Worm (Caenorhabditis elegans) whole organism, L4 larva: ENCODE results near the gene T05A12.3.
A peak's percentile ranks its signal among the peaks of the same experiment; 100 is the strongest.

Source experiments
- D1046.2 ChIP-seq: fragments of 200-800 bp; sonication (Bioruptor generic); IDR thresholded peaks from 2 replicates; pipeline ENCODE4 v1.3.6; 2022; ENCODE audit warnings: missing genetic modification characterization, missing compliant biosample characterization
- F37D6.2 ChIP-seq: sonication (generic microtip); optimal IDR thresholded peaks from 2 replicates; lab custom pipeline; 2016; ENCODE audit warnings: mild to moderate bottlenecking, missing genetic modification characterization, missing compliant biosample characterization
- F44E2.7 ChIP-seq: fragments of 200-800 bp; sonication (Bioruptor generic); IDR thresholded peaks from 2 replicates; pipeline ENCODE4 v2.1.2; 2022; ENCODE audit warnings: missing genetic modification characterization, missing compliant biosample characterization
- T20F7.1 ChIP-seq: fragments of 200-800 bp; sonication (Bioruptor generic); optimal IDR thresholded peaks from 2 replicates; lab custom pipeline; 2018; ENCODE audit warnings: mild to moderate bottlenecking, missing genetic modification characterization, missing compliant biosample characterization
- Y48G9A.11 ChIP-seq: fragments of 200-800 bp; sonication (Bioruptor generic); IDR thresholded peaks from 2 replicates; pipeline ENCODE4 v1.3.6; 2022; ENCODE audit warnings: missing genetic modification reagents, missing genetic modification characterization, missing compliant biosample characterization
- Y75B8A.6 ChIP-seq: fragments of 200-800 bp; sonication (Bioruptor generic); IDR thresholded peaks from 2 replicates; pipeline ENCODE4 v1.3.6; 2022; ENCODE audit warnings: missing genetic modification reagents, missing genetic modification characterization, missing compliant biosample characterization
- ZK546.5 ChIP-seq, 2 experiments: sonication (generic microtip); optimal IDR thresholded peaks; 2 replicates each; lab custom pipeline; 2017; ENCODE audit warnings: missing biosample characterization in 2 of 2, missing genetic modification characterization in 2 of 2
- aly-2 ChIP-seq: sonication (generic microtip); optimal IDR thresholded peaks from 2 replicates; lab custom pipeline; 2018; ENCODE audit warnings: missing biosample characterization, missing genetic modification characterization
- ceh-28 ChIP-seq: fragments of 150-350 bp; optimal IDR thresholded peaks from 2 replicates; lab custom pipeline; 2014; ENCODE audit warnings: missing biosample characterization, missing genetic modification reagents, missing genetic modification characterization
- ceh-32 ChIP-seq: sonication (generic microtip); optimal IDR thresholded peaks from 2 replicates; lab custom pipeline; 2016; ENCODE audit warnings: mild to moderate bottlenecking, missing genetic modification characterization, missing compliant biosample characterization; ENCODE audit not compliant: poor library complexity
- ctbp-1 ChIP-seq: fragments of 200-800 bp; sonication (Bioruptor generic); IDR thresholded peaks from 2 replicates; pipeline ENCODE4 v1.3.6; 2022; ENCODE audit warnings: missing genetic modification reagents, missing genetic modification characterization, missing compliant biosample characterization
- daf-12 ChIP-seq: fragments of 150-350 bp; optimal IDR thresholded peaks from 2 replicates; lab custom pipeline; 2014; ENCODE audit warnings: missing biosample characterization, missing genetic modification reagents, missing genetic modification characterization
- daf-19 ChIP-seq: fragments of 200-800 bp; sonication (Bioruptor generic); conservative IDR thresholded peaks from 2 replicates; pipeline ENCODE4 v1.3.6; 2022; ENCODE audit warnings: missing genetic modification characterization, missing compliant biosample characterization
- daf-8 ChIP-seq: fragments of 200-800 bp; sonication (Bioruptor generic); IDR thresholded peaks from 2 replicates; pipeline ENCODE4 v1.3.6; 2022; ENCODE audit warnings: missing genetic modification characterization, missing compliant biosample characterization
- dmd-8 ChIP-seq: fragments of 200-800 bp; sonication (Bioruptor generic); IDR thresholded peaks from 2 replicates; pipeline ENCODE4 v1.3.6; 2022; ENCODE audit warnings: missing genetic modification characterization, missing compliant biosample characterization
- duxl-1 ChIP-seq: sonication (generic microtip); optimal IDR thresholded peaks from 2 replicates; lab custom pipeline; 2016; ENCODE audit warnings: mild to moderate bottlenecking, missing genetic modification characterization, moderate library complexity, missing compliant biosample characterization; ENCODE audit not compliant: poor library complexity
- egl-43 ChIP-seq: fragments of 200-800 bp; sonication (Bioruptor generic); IDR thresholded peaks from 2 replicates; pipeline ENCODE4 v1.3.6; 2022; ENCODE audit warnings: missing genetic modification reagents, missing genetic modification characterization, missing compliant biosample characterization
- gei-8 ChIP-seq: fragments of 200-800 bp; sonication (Bioruptor generic); optimal IDR thresholded peaks from 2 replicates; lab custom pipeline; 2018; ENCODE audit warnings: mild to moderate bottlenecking, missing genetic modification characterization, missing compliant biosample characterization
- hif-1 ChIP-seq, 2 experiments: sonication (generic microtip); optimal IDR thresholded peaks; 2 replicates each; lab custom pipeline; 2016 to 2017; ENCODE audit warnings: missing compliant biosample characterization in 2 of 2, missing genetic modification characterization in 2 of 2, missing genetic modification reagents in 2 of 2, missing genotype in 2 of 2, mild to moderate bottlenecking in 1 of 2
- hmg-1.1 ChIP-seq: fragments of 200-800 bp; sonication (Bioruptor generic); IDR thresholded peaks from 2 replicates; pipeline ENCODE4 v1.3.6; 2022; ENCODE audit warnings: missing genetic modification reagents, missing genetic modification characterization, missing compliant biosample characterization
- lim-7 ChIP-seq: fragments of 200-800 bp; sonication (Bioruptor generic); IDR thresholded peaks from 2 replicates; pipeline ENCODE4 v1.3.6; 2022; ENCODE audit warnings: missing genetic modification characterization, missing compliant biosample characterization
- lin-1 ChIP-seq: fragments of 200-800 bp; sonication (Bioruptor generic); IDR thresholded peaks from 2 replicates; pipeline ENCODE4 v1.3.6; 2022; ENCODE audit warnings: missing genetic modification reagents, missing genetic modification characterization, missing compliant biosample characterization
- lin-13 ChIP-seq: fragments of 150-350 bp; optimal IDR thresholded peaks from 2 replicates; lab custom pipeline; 2014; ENCODE audit warnings: missing biosample characterization, missing genetic modification reagents, missing genetic modification characterization
- lin-29 ChIP-seq: fragments of 200-800 bp; sonication (Bioruptor generic); IDR thresholded peaks from 2 replicates; pipeline ENCODE4 v1.3.6; 2022; ENCODE audit warnings: missing genetic modification reagents, missing genetic modification characterization, missing compliant biosample characterization
- lin-39 ChIP-seq: fragments of 150-350 bp; optimal IDR thresholded peaks from 2 replicates; lab custom pipeline; 2014; ENCODE audit warnings: missing biosample characterization, missing genetic modification reagents, missing genetic modification characterization
- lir-3 ChIP-seq: sonication (generic microtip); optimal IDR thresholded peaks from 2 replicates; lab custom pipeline; 2016; ENCODE audit warnings: mild to moderate bottlenecking, missing genetic modification characterization, missing compliant biosample characterization
- lsy-2 ChIP-seq, 2 experiments: fragments of 150-350 bp in 1 of 2; sonication (generic microtip) in 1 of 2; optimal IDR thresholded peaks; 2 replicates each; lab custom pipeline; 2014 to 2017; ENCODE audit warnings: missing biosample characterization in 2 of 2, missing genetic modification characterization in 2 of 2
- madf-5 ChIP-seq, 2 experiments: fragments of 200-800 bp; sonication (Bioruptor generic); IDR thresholded peaks; 2 replicates each; pipeline ENCODE4 v1.3.6; 2022; ENCODE audit warnings: missing compliant biosample characterization in 2 of 2, missing genetic modification characterization in 2 of 2
- madf-9 ChIP-seq: fragments of 200-800 bp; sonication (Bioruptor generic); conservative IDR thresholded peaks from 2 replicates; pipeline ENCODE4 v1.3.6; 2022; ENCODE audit warnings: missing genetic modification reagents, missing genetic modification characterization, missing compliant biosample characterization
- mdt-29 ChIP-seq: fragments of 200-800 bp; sonication (Bioruptor generic); IDR thresholded peaks from 2 replicates; pipeline ENCODE4 v1.3.6; 2022; ENCODE audit warnings: missing genetic modification reagents, missing genetic modification characterization, missing compliant biosample characterization
- mep-1 ChIP-seq: fragments of 150-350 bp; sonication (generic microtip); optimal IDR thresholded peaks from 3 replicates; lab custom pipeline; 2014; ENCODE audit warnings: missing biosample characterization, missing genetic modification characterization
- mes-2 ChIP-seq: sonication (generic microtip); optimal IDR thresholded peaks from 2 replicates; lab custom pipeline; 2016; ENCODE audit warnings: missing genotype, mild to moderate bottlenecking, missing genetic modification characterization, missing compliant biosample characterization; ENCODE audit not compliant: poor library complexity, severe bottlenecking
- mxl-3 ChIP-seq: fragments of 200-800 bp; sonication (Bioruptor generic); optimal IDR thresholded peaks from 2 replicates; lab custom pipeline; 2018; ENCODE audit warnings: mild to moderate bottlenecking, missing genetic modification characterization, missing compliant biosample characterization
- nhr-102 ChIP-seq: sonication (generic microtip); optimal IDR thresholded peaks from 2 replicates; lab custom pipeline; 2016; ENCODE audit warnings: mild to moderate bottlenecking, missing genetic modification characterization, moderate library complexity, missing compliant biosample characterization
- nhr-25 ChIP-seq: sonication (generic microtip); optimal IDR thresholded peaks from 2 replicates; lab custom pipeline; 2017; ENCODE audit warnings: missing genetic modification characterization, mild to moderate bottlenecking, missing compliant biosample characterization, antibody characterized with exemption, moderate library complexity, borderline replicate concordance; ENCODE audit not compliant: insufficient read depth
- nhr-28 ChIP-seq: fragments of 150-350 bp; optimal IDR thresholded peaks from 2 replicates; lab custom pipeline; 2014; ENCODE audit warnings: missing biosample characterization, missing genetic modification characterization
- nhr-41 ChIP-seq: fragments of 200-800 bp; sonication (Bioruptor generic); IDR thresholded peaks from 2 replicates; pipeline ENCODE4 v1.3.6; 2022; ENCODE audit warnings: missing genetic modification reagents, missing genetic modification characterization, missing compliant biosample characterization
- nhr-42 ChIP-seq: fragments of 200-800 bp; sonication (Bioruptor generic); IDR thresholded peaks from 2 replicates; pipeline ENCODE4 v1.3.6; 2022; ENCODE audit warnings: missing genetic modification characterization, missing compliant biosample characterization
- nhr-48 ChIP-seq: sonication (generic microtip); optimal IDR thresholded peaks from 2 replicates; lab custom pipeline; 2016; ENCODE audit warnings: mild to moderate bottlenecking, missing genetic modification characterization, missing compliant biosample characterization
- nhr-76 ChIP-seq: fragments of 150-350 bp; optimal IDR thresholded peaks from 2 replicates; lab custom pipeline; 2014; ENCODE audit warnings: missing biosample characterization, missing genetic modification characterization
- pha-4 ChIP-seq, 2 experiments: fragments of 150-350 bp in 1 of 2; fragments of 200-800 bp in 1 of 2; sonication (Bioruptor generic) in 1 of 2; IDR thresholded peaks in 1 of 2; optimal IDR thresholded peaks in 1 of 2; 2 replicates each; pipeline versions ENCODE4 v1.3.6 to Lab custom; 2014 to 2022; ENCODE audit warnings: missing genetic modification characterization in 2 of 2, missing genetic modification reagents in 2 of 2, missing biosample characterization in 1 of 2, missing compliant biosample characterization in 1 of 2
- php-3 ChIP-seq: fragments of 200-800 bp; sonication (Bioruptor generic); IDR thresholded peaks from 2 replicates; pipeline ENCODE4 v1.3.6; 2022; ENCODE audit warnings: missing genetic modification reagents, missing genetic modification characterization, missing compliant biosample characterization
- pqm-1 ChIP-seq: sonication (generic microtip); optimal IDR thresholded peaks from 2 replicates; lab custom pipeline; 2017; ENCODE audit warnings: missing biosample characterization, missing genetic modification characterization
- set-16 ChIP-seq: fragments of 200-800 bp; sonication (Bioruptor generic); IDR thresholded peaks from 2 replicates; pipeline ENCODE4 v1.3.6; 2022; ENCODE audit warnings: missing genetic modification reagents, missing genetic modification characterization, missing compliant biosample characterization
- snpc-4 ChIP-seq: fragments of 150-350 bp; optimal IDR thresholded peaks from 2 replicates; lab custom pipeline; 2014; ENCODE audit warnings: missing biosample characterization, missing genetic modification characterization
- unc-62 ChIP-seq, 3 experiments: fragments of 150-350 bp in 1 of 3; sonication (generic microtip); optimal IDR thresholded peaks in 2 of 3; peaks in 1 of 3; 1 replicate in 1 of 3; 2 replicates in 2 of 3; lab custom pipeline; 2014 to 2017; ENCODE audit warnings: missing biosample characterization in 3 of 3, missing genetic modification characterization in 3 of 3, missing genetic modification reagents in 3 of 3, missing genotype in 1 of 3
- zag-1 ChIP-seq: fragments of 150-350 bp; optimal IDR thresholded peaks from 2 replicates; lab custom pipeline; 2014; ENCODE audit warnings: missing biosample characterization, missing genetic modification characterization
- zfp-2 ChIP-seq: sonication (generic microtip); optimal IDR thresholded peaks from 2 replicates; lab custom pipeline; 2016; ENCODE audit warnings: mild to moderate bottlenecking, missing genetic modification characterization, missing compliant biosample characterization
- zfp-3 ChIP-seq: fragments of 200-800 bp; sonication (Bioruptor generic); conservative IDR thresholded peaks from 2 replicates; pipeline ENCODE4 v1.3.6; 2022; ENCODE audit warnings: missing genetic modification reagents, missing genetic modification characterization, missing compliant biosample characterization
- ztf-7 ChIP-seq: fragments of 150-350 bp; optimal IDR thresholded peaks from 2 replicates; lab custom pipeline; 2014; ENCODE audit warnings: missing biosample characterization, missing genetic modification characterization

T05A12.3 gene

ce11 chrIV:6881183-6881582, 6.3 kb downstream of the T05A12.3 start (continued):
- no peak for TF ChIP-seq D1046.2 (GFP tag; lab: Robert Waterston, UW)
- TF ChIP-seq hif-1 (tag; optimal IDR thresholded peaks at IDR 0.05; lab: Kevin White, UChicago): peak in 1 of 2 experiments; percentile 60
- no peak for TF ChIP-seq T20F7.1 (GFP tag; lab: Kevin White, UChicago)
- no peak for TF ChIP-seq ceh-28
- no peak for TF ChIP-seq dmd-8 (GFP tag; lab: Robert Waterston, UW)
- no peak for TF ChIP-seq ztf-7 (tag; lab: Kevin White, UChicago)
- TF ChIP-seq ceh-32 (tag; lab: Kevin White, UChicago): no peak
- TF ChIP-seq nhr-42 (GFP tag; lab: Robert Waterston, UW): no peak
- no peak for TF ChIP-seq daf-19 (GFP tag; lab: Robert Waterston, UW)
- TF ChIP-seq madf-9: 0 out of 2 replicates have a peak, but pooled peaks have one; percentile 11
- no peak for TF ChIP-seq snpc-4
- TF ChIP-seq pqm-1 (tag; lab: Kevin White, UChicago): no peak
- peak; percentile 69 for TF ChIP-seq mep-1
- no peak for TF ChIP-seq F44E2.7 (GFP tag; lab: Robert Waterston, UW)
- TF ChIP-seq zfp-3: no peak
- no peak for TF ChIP-seq lin-29 (GFP tag; lab: Robert Waterston, UW)
- TF ChIP-seq set-16 (GFP tag; lab: Robert Waterston, UW): no peak
- TF ChIP-seq mxl-3 (GFP tag; lab: Kevin White, UChicago): no peak
- no peak for TF ChIP-seq daf-8 (GFP tag; lab: Robert Waterston, UW)
- peak; percentile 36; the same call in 1 of the 2 replicates for TF ChIP-seq ctbp-1 (GFP tag; lab: Robert Waterston, UW)
- peak; percentile 49 to 73 for TF ChIP-seq lsy-2 (tag; optimal IDR thresholded peaks at IDR 0.05; lab: Kevin White, UChicago)
- no peak for TF ChIP-seq nhr-76 (tag; lab: Kevin White, UChicago)
- no peak for TF ChIP-seq zfp-2 (tag; lab: Kevin White, UChicago)
- TF ChIP-seq mdt-29 (GFP tag; lab: Robert Waterston, UW): no peak
- peak; percentile 55 for TF ChIP-seq F37D6.2 (tag; lab: Kevin White, UChicago)
- no peak for TF ChIP-seq nhr-25
- no peak for TF ChIP-seq lin-39 (tag; lab: Kevin White, UChicago)
- no peak for TF ChIP-seq zag-1 (tag; lab: Kevin White, UChicago)
- TF ChIP-seq nhr-48: peak; percentile 98
- TF ChIP-seq Y48G9A.11 (GFP tag; lab: Robert Waterston, UW): no peak
- TF ChIP-seq aly-2 (tag; lab: Kevin White, UChicago): no peak
- TF ChIP-seq unc-62 (GFP tag; optimal IDR thresholded peaks at IDR 0.05 in 1 of 2; lab: Kevin White, UChicago): no peak
- TF ChIP-seq unc-62 (tag; optimal IDR thresholded peaks at IDR 0.05; lab: Kevin White, UChicago): no peak
- TF ChIP-seq egl-43: no peak

DNA sequence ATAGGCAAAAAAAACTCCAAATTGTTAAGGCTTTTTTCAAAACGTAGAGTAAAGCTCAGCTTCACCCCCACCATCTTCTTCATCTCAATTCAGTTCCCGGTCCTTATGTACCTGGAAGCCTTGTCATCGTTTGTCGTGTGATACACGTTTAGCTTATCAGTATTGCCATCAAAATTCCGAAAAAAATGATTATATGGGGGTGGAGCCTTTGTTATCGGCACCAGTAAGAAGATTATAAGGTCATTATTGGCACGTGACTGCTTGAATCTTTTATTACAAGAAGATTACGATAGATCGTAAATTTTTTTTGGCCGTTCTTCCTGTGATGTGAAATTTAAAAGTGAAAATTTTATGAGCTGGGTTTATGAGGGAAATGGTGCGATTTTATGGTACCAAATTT, 7.0 kb downstream of the T05A12.3 start:
- TF ChIP-seq nhr-48 (peak; percentile 87), mes-2 (tag; lab: Kevin White, UChicago) (peak; percentile 35), F37D6.2 (tag; lab: Kevin White, UChicago) (no peak), lir-3 (tag; lab: Kevin White, UChicago) (no peak), lin-1 (GFP tag; lab: Robert Waterston, UW) (peak; percentile 83), hmg-1.1 (no peak), nhr-28 (tag; lab: Kevin White, UChicago) (peak; percentile 61), T20F7.1 (GFP tag; lab: Kevin White, UChicago) (no peak), nhr-42 (GFP tag; lab: Robert Waterston, UW) (0 out of 2 replicates have a peak, but pooled peaks have one; percentile 32), pha-4 (GFP tag; IDR thresholded peaks at IDR 0.05; lab: Robert Waterston, UW) (0 out of 2 replicates have a peak, but pooled peaks have one; percentile 17), pha-4 (tag; optimal IDR thresholded peaks at IDR 0.05; lab: Kevin White, UChicago) (no peak), php-3 (GFP tag; lab: Robert Waterston, UW) (peak; percentile 95), lin-13 (GFP tag; lab: Kevin White, UChicago) (no peak), lim-7 (no peak), ZK546.5 (tag; optimal IDR thresholded peaks at IDR 0.05; lab: Kevin White, UChicago) (no peak), madf-5 (GFP tag; IDR thresholded peaks at IDR 0.05; lab: Robert Waterston, UW) (no peak), nhr-102 (tag; lab: Kevin White, UChicago) (peak; percentile 46), gei-8 (GFP tag; lab: Kevin White, UChicago) (no peak), daf-12 (tag; lab: Kevin White, UChicago) (no peak), duxl-1 (tag; lab: Kevin White, UChicago) (no peak), nhr-41 (peak; percentile 96), Y75B8A.6 (GFP tag; lab: Robert Waterston, UW) (0 out of 2 replicates have a peak, but pooled peaks have one; percentile 21)
